Fruit fly (Drosophila melanogaster): Measurements from ENCODE around the gene CG10311.

Gene CG10311

dm6 chr3R:16356863-16357215 lies at the start of gene CG10311:
CG10311 (minus strand) TSS chr3R:16357015.
- no peak for TF ChIP-seq CG10348 (GFP tag; IDR thresholded peaks at IDR 0.05)
- 0 out of 3 replicates have a peak, but pooled peaks have one; percentile 22 for TF ChIP-seq fd96Ca (GFP tag; IDR thresholded peaks at IDR 0.05)
- no peak for TF ChIP-seq CG9948 (tag; optimal IDR thresholded peaks at IDR 0.05)
- TF ChIP-seq Ets98B (GFP tag; IDR thresholded peaks at IDR 0.05): peak; percentile 33; the same call in 1 of the 2 replicates
- TF ChIP-seq CG32121 (GFP tag; IDR thresholded peaks at IDR 0.05): peak; percentile 24; the same call in 1 of the 2 replicates

dm6 chr3R:16403734-16404057 lies 46.9 kb upstream of the CG10311 start:
- TF ChIP-seq CG8159 (tag; optimal IDR thresholded peaks at IDR 0.05) (no peak), Pif1B (GFP tag; optimal IDR thresholded peaks at IDR 0.05) (no peak), Ets98B (GFP tag; IDR thresholded peaks at IDR 0.05) (no peak), CG4496 (GFP tag; IDR thresholded peaks at IDR 0.05) (0 out of 3 replicates have a peak, but pooled peaks have one; percentile 34)

- TF ChIP-seq CG13204 (GFP tag; optimal IDR thresholded peaks at IDR 0.05) (peak; percentile 20), CG8301 (tag; optimal IDR thresholded peaks at IDR 0.05) (no peak)
Measured at dm6 chr3R:16403023-16403733, 46.4 kb upstream of the CG10311 start, which contains the start of gene ss. ss (minus strand) TSS chr3R:16403690.

- TF ChIP-seq CG17806 (tag; optimal IDR thresholded peaks at IDR 0.05): no peak
- TF ChIP-seq CG14655 (GFP tag; optimal IDR thresholded peaks at IDR 0.05): no peak
- TF ChIP-seq fd96Ca (GFP tag; IDR thresholded peaks at IDR 0.05): no peak
- TF ChIP-seq EcR (GFP tag; optimal IDR thresholded peaks at IDR 0.05): no peak
- TF ChIP-seq CG8159 (tag; optimal IDR thresholded peaks at IDR 0.05): no peak
- TF ChIP-seq CG8301 (tag; optimal IDR thresholded peaks at IDR 0.05): no peak
- no peak for TF ChIP-seq CG34367 (tag; optimal IDR thresholded peaks at IDR 0.05)
- TF ChIP-seq CG32121 (GFP tag; IDR thresholded peaks at IDR 0.05): no peak
- no peak for TF ChIP-seq Pif1A (GFP tag; optimal IDR thresholded peaks at IDR 0.05)
- TF ChIP-seq CG12605 (GFP tag; IDR thresholded peaks at IDR 0.05): no peak
- no peak for TF ChIP-seq CG10348 (GFP tag; IDR thresholded peaks at IDR 0.05)
Measured at dm6 chr3R:16396565-16396964, 39.8 kb upstream of the CG10311 start.

- TF ChIP-seq Snoo (tag; optimal IDR thresholded peaks at IDR 0.05) (no peak), CG12605 (GFP tag; IDR thresholded peaks at IDR 0.05) (no peak)
Measured at dm6 chr3R:16395448-16395847, 38.6 kb upstream of the CG10311 start.

- TF ChIP-seq gl (tag; optimal IDR thresholded peaks at IDR 0.05) (no peak), CG32121 (GFP tag; IDR thresholded peaks at IDR 0.05) (no peak), Ets98B (GFP tag; IDR thresholded peaks at IDR 0.05) (no peak), CG12605 (GFP tag; IDR thresholded peaks at IDR 0.05) (no peak), Pif1A (GFP tag; optimal IDR thresholded peaks at IDR 0.05) (no peak), Snoo (tag; optimal IDR thresholded peaks at IDR 0.05) (no peak), CG34367 (tag; optimal IDR thresholded peaks at IDR 0.05) (no peak), fd96Ca (GFP tag; IDR thresholded peaks at IDR 0.05) (no peak), CG8301 (tag; optimal IDR thresholded peaks at IDR 0.05) (no peak), CG14655 (GFP tag; optimal IDR thresholded peaks at IDR 0.05) (no peak)
Measured at dm6 chr3R:16394531-16394930, 37.7 kb upstream of the CG10311 start.

dm6 chr3R:16389117-16389516 lies 32.3 kb upstream of the CG10311 start:
- TF ChIP-seq CG15710 (tag; optimal IDR thresholded peaks at IDR 0.05): no peak
- no peak for TF ChIP-seq CG32121 (GFP tag; IDR thresholded peaks at IDR 0.05)
- no peak for TF ChIP-seq gl (tag; optimal IDR thresholded peaks at IDR 0.05)
- TF ChIP-seq Snoo (tag; optimal IDR thresholded peaks at IDR 0.05): no peak
- no peak for TF ChIP-seq Pif1B (GFP tag; optimal IDR thresholded peaks at IDR 0.05)
- TF ChIP-seq CG8301 (tag; optimal IDR thresholded peaks at IDR 0.05): no peak
- no peak for TF ChIP-seq CG14655 (GFP tag; optimal IDR thresholded peaks at IDR 0.05)
- TF ChIP-seq fd96Ca (GFP tag; IDR thresholded peaks at IDR 0.05): no peak
- no peak for TF ChIP-seq EcR (GFP tag; optimal IDR thresholded peaks at IDR 0.05)

dm6 chr3R:16387039-16387438 lies 30.2 kb upstream of the CG10311 start:
- TF ChIP-seq gl (tag; optimal IDR thresholded peaks at IDR 0.05) (no peak), rn (GFP tag; IDR thresholded peaks at IDR 0.05) (no peak), CG10348 (GFP tag; IDR thresholded peaks at IDR 0.05) (no peak), Pif1B (GFP tag; optimal IDR thresholded peaks at IDR 0.05) (no peak), fd96Ca (GFP tag; IDR thresholded peaks at IDR 0.05) (no peak), EcR (GFP tag; optimal IDR thresholded peaks at IDR 0.05) (no peak), CG8301 (tag; optimal IDR thresholded peaks at IDR 0.05) (no peak), CG9948 (tag; optimal IDR thresholded peaks at IDR 0.05) (no peak), Snoo (tag; optimal IDR thresholded peaks at IDR 0.05) (no peak), CG17806 (tag; optimal IDR thresholded peaks at IDR 0.05) (no peak), CG12605 (GFP tag; IDR thresholded peaks at IDR 0.05) (no peak), CG4496 (GFP tag; IDR thresholded peaks at IDR 0.05) (no peak), CG14655 (GFP tag; optimal IDR thresholded peaks at IDR 0.05) (no peak)
